Worm (Caenorhabditis elegans) whole organism, young adult: ENCODE measurements around the gene nsph-1.1.

Source experiments
- C06A6.2 ChIP-seq: fragments of 200-800 bp; sonication (Bioruptor generic); conservative IDR thresholded peaks from 2 replicates; pipeline ENCODE4 v1.3.6; 2022; ENCODE audit warnings: missing genetic modification characterization, missing compliant biosample characterization
- F10E7.11 ChIP-seq: sonication (generic microtip); optimal IDR thresholded peaks from 2 replicates; lab custom pipeline; 2017; ENCODE audit warnings: mild to moderate bottlenecking, missing genetic modification characterization, moderate library complexity, missing compliant biosample characterization
- F52B5.7 ChIP-seq: sonication (generic microtip); optimal IDR thresholded peaks from 2 replicates; lab custom pipeline; 2016; ENCODE audit warnings: mild to moderate bottlenecking, missing genetic modification characterization, missing compliant biosample characterization
- F57A8.1 ChIP-seq: fragments of 200-800 bp; sonication (Bioruptor generic); optimal IDR thresholded peaks from 2 replicates; lab custom pipeline; 2018; ENCODE audit warnings: mild to moderate bottlenecking, missing genetic modification characterization, moderate library complexity, missing compliant biosample characterization
- T07F8.4 ChIP-seq: sonication (generic microtip); optimal IDR thresholded peaks from 2 replicates; lab custom pipeline; 2016; ENCODE audit warnings: mild to moderate bottlenecking, missing genetic modification characterization, moderate library complexity, missing compliant biosample characterization
- Y79H2A.3 ChIP-seq: fragments of 200-800 bp; sonication (Bioruptor generic); conservative IDR thresholded peaks from 2 replicates; pipeline ENCODE4 v1.3.6; 2022; ENCODE audit warnings: missing genetic modification reagents, missing genetic modification characterization, missing compliant biosample characterization
- Y95B8A.8 ChIP-seq: fragments of 200-800 bp; sonication (Bioruptor generic); IDR thresholded peaks from 2 replicates; pipeline ENCODE4 v1.3.6; 2022; ENCODE audit warnings: missing genetic modification reagents, missing genetic modification characterization, missing compliant biosample characterization
- aptf-3 ChIP-seq: fragments of 200-800 bp; sonication (Bioruptor generic); IDR thresholded peaks from 2 replicates; pipeline ENCODE4 v1.3.6; 2022; ENCODE audit warnings: missing genetic modification characterization, missing compliant biosample characterization
- atf-7 ChIP-seq: sonication (generic microtip); optimal IDR thresholded peaks from 2 replicates; lab custom pipeline; 2017; ENCODE audit warnings: mild to moderate bottlenecking, missing genetic modification characterization, missing compliant biosample characterization
- athp-1 ChIP-seq: sonication (generic microtip); optimal IDR thresholded peaks from 2 replicates; lab custom pipeline; 2017; ENCODE audit warnings: mild to moderate bottlenecking, missing genetic modification characterization, missing compliant biosample characterization
- cebp-2 ChIP-seq: fragments of 200-800 bp; sonication (Bioruptor generic); IDR thresholded peaks from 2 replicates; pipeline ENCODE4 v1.3.6; 2022; ENCODE audit warnings: missing genetic modification characterization, missing compliant biosample characterization
- die-1 ChIP-seq: sonication (generic microtip); optimal IDR thresholded peaks from 2 replicates; lab custom pipeline; 2016; ENCODE audit warnings: missing genotype, mild to moderate bottlenecking, missing genetic modification characterization, missing compliant biosample characterization
- egrh-3 ChIP-seq: fragments of 200-800 bp; sonication (Bioruptor generic); IDR thresholded peaks from 2 replicates; pipeline ENCODE4 v1.3.6; 2022; ENCODE audit warnings: missing genetic modification reagents, missing genetic modification characterization, missing compliant biosample characterization
- hlh-12 ChIP-seq: sonication (generic microtip); optimal IDR thresholded peaks from 2 replicates; lab custom pipeline; 2016; ENCODE audit warnings: missing genetic modification characterization, missing compliant biosample characterization
- hlh-26 ChIP-seq: fragments of 200-800 bp; sonication (Bioruptor generic); conservative IDR thresholded peaks from 2 replicates; pipeline ENCODE4 v1.3.6; 2022; ENCODE audit warnings: missing genetic modification reagents, missing genetic modification characterization, missing compliant biosample characterization
- hmg-20 ChIP-seq: fragments of 200-800 bp; sonication (Bioruptor generic); IDR thresholded peaks from 2 replicates; pipeline ENCODE4 v1.3.6; 2022; ENCODE audit warnings: missing genetic modification reagents, missing genetic modification characterization, missing compliant biosample characterization
- hrde-1 ChIP-seq: sonication (generic microtip); optimal IDR thresholded peaks from 2 replicates; lab custom pipeline; 2016; ENCODE audit warnings: missing genetic modification characterization, mild to moderate bottlenecking, missing compliant biosample characterization, moderate library complexity, missing genotype, missing genetic modification reagents, borderline replicate concordance
- hsf-1 ChIP-seq: fragments of 200-800 bp; sonication (Bioruptor generic); IDR thresholded peaks from 2 replicates; pipeline ENCODE4 v1.3.6; 2022; ENCODE audit warnings: missing genetic modification reagents, missing genetic modification characterization, missing compliant biosample characterization
- lin-26 ChIP-seq: fragments of 200-800 bp; sonication (Bioruptor generic); IDR thresholded peaks from 2 replicates; pipeline ENCODE4 v1.3.6; 2022; ENCODE audit warnings: missing genetic modification reagents, missing genetic modification characterization, missing compliant biosample characterization
- lsy-27 ChIP-seq: sonication (generic microtip); optimal IDR thresholded peaks from 2 replicates; lab custom pipeline; 2017; ENCODE audit warnings: missing genetic modification characterization, mild to moderate bottlenecking, missing compliant biosample characterization, antibody characterized with exemption, missing genotype, borderline replicate concordance; ENCODE audit not compliant: insufficient read depth
- madf-10 ChIP-seq: sonication (generic microtip); optimal IDR thresholded peaks from 2 replicates; lab custom pipeline; 2016; ENCODE audit warnings: mild to moderate bottlenecking, missing genetic modification characterization, missing compliant biosample characterization
- madf-6 ChIP-seq: fragments of 200-800 bp; sonication (Bioruptor generic); IDR thresholded peaks from 2 replicates; pipeline ENCODE4 v1.3.6; 2022; ENCODE audit warnings: missing genetic modification reagents, missing genetic modification characterization, missing compliant biosample characterization
- madf-8 ChIP-seq: fragments of 200-800 bp; sonication (Bioruptor generic); conservative IDR thresholded peaks from 2 replicates; pipeline ENCODE4 v1.3.6; 2022; ENCODE audit warnings: missing genetic modification reagents, missing genetic modification characterization, missing compliant biosample characterization
- mcd-1 ChIP-seq: fragments of 200-800 bp; sonication (Bioruptor generic); IDR thresholded peaks from 2 replicates; pipeline ENCODE4 v1.3.6; 2022; ENCODE audit warnings: missing genetic modification reagents, missing genetic modification characterization, missing compliant biosample characterization
- mxl-1 ChIP-seq: sonication (generic microtip); optimal IDR thresholded peaks from 2 replicates; lab custom pipeline; 2016; ENCODE audit warnings: missing genetic modification characterization, missing compliant biosample characterization
- nfya-2 ChIP-seq: fragments of 200-800 bp; sonication (Bioruptor generic); IDR thresholded peaks from 2 replicates; pipeline ENCODE4 v1.3.6; 2022; ENCODE audit warnings: missing genetic modification reagents, missing genetic modification characterization, missing compliant biosample characterization
- nfyb-1 ChIP-seq: fragments of 200-800 bp; sonication (Bioruptor generic); IDR thresholded peaks from 2 replicates; pipeline ENCODE4 v1.3.6; 2022; ENCODE audit warnings: missing genetic modification reagents, missing genetic modification characterization, missing compliant biosample characterization
- nhr-80 ChIP-seq: sonication (generic microtip); optimal IDR thresholded peaks from 2 replicates; lab custom pipeline; 2016; ENCODE audit warnings: missing genetic modification characterization, missing compliant biosample characterization
- pha-4 ChIP-seq: fragments of 150-350 bp; sonication (generic microtip); optimal IDR thresholded peaks from 2 replicates; lab custom pipeline; 2014; ENCODE audit warnings: missing biosample characterization, missing genetic modification reagents, missing genetic modification characterization
- repo-1 ChIP-seq: sonication (generic microtip); optimal IDR thresholded peaks from 2 replicates; lab custom pipeline; 2017; ENCODE audit warnings: mild to moderate bottlenecking, missing genetic modification characterization, missing compliant biosample characterization
- rpc-1 ChIP-seq, 2 experiments: fragments of 150-350 bp in 1 of 2; sonication (generic microtip) in 1 of 2; optimal IDR thresholded peaks; 2 replicates each; lab custom pipeline; 2014 to 2018; ENCODE audit warnings: missing biosample characterization in 1 of 2, missing genetic modification characterization in 1 of 2, missing genetic modification reagents in 1 of 2, missing genotype in 1 of 2
- tbp1 ChIP-seq: fragments of 200-800 bp; sonication (Bioruptor generic); optimal IDR thresholded peaks from 2 replicates; lab custom pipeline; 2018; ENCODE audit warnings: mild to moderate bottlenecking, missing genetic modification characterization, missing compliant biosample characterization
- unc-62 ChIP-seq: fragments of 150-350 bp; optimal IDR thresholded peaks from 2 replicates; lab custom pipeline; 2014; ENCODE audit warnings: missing biosample characterization, missing genetic modification reagents, missing genetic modification characterization
- zfh-2 ChIP-seq: fragments of 200-800 bp; sonication (Bioruptor generic); conservative IDR thresholded peaks from 2 replicates; pipeline ENCODE4 v1.3.6; 2022; ENCODE audit warnings: missing genetic modification reagents, missing genetic modification characterization, missing compliant biosample characterization
- ztf-25 ChIP-seq: fragments of 200-800 bp; sonication (Bioruptor generic); IDR thresholded peaks from 2 replicates; pipeline ENCODE4 v1.3.6; 2022; ENCODE audit warnings: missing genetic modification reagents, missing genetic modification characterization, missing compliant biosample characterization
- ztf-3 ChIP-seq: fragments of 200-800 bp; sonication (Bioruptor generic); optimal IDR thresholded peaks from 2 replicates; lab custom pipeline; 2018; ENCODE audit warnings: mild to moderate bottlenecking, missing genetic modification characterization, missing compliant biosample characterization

The nsph-1.1 gene

ce11 chrII:8732339-8733100 is 34.1 kb upstream of the nsph-1.1 start, which contains the start of gene rol-6:
rol-6 (plus strand) TSS chrII:8733050.
- no peak for TF ChIP-seq F57A8.1 (GFP tag; lab: Kevin White, UChicago)
- TF ChIP-seq tbp1 (GFP tag; lab: Kevin White, UChicago): no peak
- no peak for TF ChIP-seq repo-1
- TF ChIP-seq rpc-1 (optimal IDR thresholded peaks at IDR 0.05; lab: Kevin White, UChicago): no peak
- TF ChIP-seq rpc-1 (tag; optimal IDR thresholded peaks at IDR 0.05; lab: Kevin White, UChicago): no peak
- no peak for TF ChIP-seq madf-8 (GFP tag; lab: Robert Waterston, UW)
- no peak for TF ChIP-seq hlh-12 (tag; lab: Kevin White, UChicago)
- TF ChIP-seq C06A6.2 (GFP tag; lab: Robert Waterston, UW): no peak
- TF ChIP-seq hrde-1 (tag; lab: Kevin White, UChicago): no peak

ce11 chrII:8733627-8734026 is 32.9 kb upstream of the nsph-1.1 start:
- TF ChIP-seq mxl-1 (tag; lab: Kevin White, UChicago): no peak
- TF ChIP-seq rpc-1 (optimal IDR thresholded peaks at IDR 0.05; lab: Kevin White, UChicago): no peak
- no peak for TF ChIP-seq rpc-1 (tag; optimal IDR thresholded peaks at IDR 0.05; lab: Kevin White, UChicago)
- TF ChIP-seq unc-62 (GFP tag; lab: Kevin White, UChicago): no peak
- TF ChIP-seq Y79H2A.3 (GFP tag; lab: Robert Waterston, UW): no peak
- no peak for TF ChIP-seq T07F8.4 (tag; lab: Kevin White, UChicago)
- TF ChIP-seq egrh-3 (GFP tag; lab: Robert Waterston, UW): peak; percentile 68; the same call in 1 of the 2 replicates
- peak; percentile 87 for TF ChIP-seq zfh-2 (GFP tag; lab: Robert Waterston, UW)
- TF ChIP-seq lin-26 (GFP tag; lab: Robert Waterston, UW): no peak
- TF ChIP-seq repo-1: no peak
- TF ChIP-seq nfyb-1: no peak
- no peak for TF ChIP-seq lsy-27 (tag; lab: Kevin White, UChicago)
- TF ChIP-seq madf-6: no peak
- no peak for TF ChIP-seq hlh-26 (GFP tag; lab: Robert Waterston, UW)
- TF ChIP-seq cebp-2 (GFP tag; lab: Robert Waterston, UW): no peak
- TF ChIP-seq hsf-1: no peak

ce11 chrII:8737456-8737855 is 29.1 kb upstream of the nsph-1.1 start, which contains the start of gene idpb-4:
idpb-4 (minus strand) TSS chrII:8737556.
- TF ChIP-seq ztf-3: no peak
- TF ChIP-seq hmg-20 (GFP tag; lab: Robert Waterston, UW): no peak
- no peak for TF ChIP-seq pha-4
- no peak for TF ChIP-seq tbp1 (GFP tag; lab: Kevin White, UChicago)

ce11 chrII:8738244-8738643 is 28.3 kb upstream of the nsph-1.1 start:
- TF ChIP-seq lsy-27 (tag; lab: Kevin White, UChicago) (no peak), atf-7 (no peak), hmg-20 (GFP tag; lab: Robert Waterston, UW) (no peak), athp-1 (tag; lab: Kevin White, UChicago) (no peak), mcd-1 (GFP tag; lab: Robert Waterston, UW) (no peak), zfh-2 (GFP tag; lab: Robert Waterston, UW) (no peak), cebp-2 (GFP tag; lab: Robert Waterston, UW) (no peak), madf-10 (no peak), F10E7.11 (no peak), nhr-80 (tag; lab: Kevin White, UChicago) (no peak), nfya-2 (GFP tag; lab: Robert Waterston, UW) (no peak), C06A6.2 (GFP tag; lab: Robert Waterston, UW) (no peak), F52B5.7 (no peak), die-1 (no peak), aptf-3 (GFP tag; lab: Robert Waterston, UW) (no peak), repo-1 (no peak), ztf-25 (GFP tag; lab: Robert Waterston, UW) (no peak), Y95B8A.8 (GFP tag; lab: Robert Waterston, UW) (no peak)
